Fruit fly (Drosophila melanogaster) whole organism, embryonic: Measurements from ENCODE around the gene anchor.

Experiments used
- CG11247 ChIP-seq: fragments of 200-800 bp; sonication (Bioruptor generic); IDR thresholded peaks from 2 replicates; pipeline ENCODE4 v1.3.6; 2022; ENCODE audit warnings: missing biosample characterization, missing genetic modification characterization
- CG14441 ChIP-seq: fragments of 200-800 bp; sonication (Bioruptor generic); IDR thresholded peaks from 2 replicates; pipeline ENCODE4 v1.3.6; 2022; ENCODE audit warnings: missing biosample characterization, missing genetic modification characterization
- CG14860 ChIP-seq: fragments of 200-800 bp; sonication (Bioruptor generic); IDR thresholded peaks from 3 replicates; pipeline ENCODE4 v1.3.6; 2022; ENCODE audit warnings: missing biosample characterization, missing genetic modification characterization; ENCODE audit not compliant: partially characterized antibody
- CG15011 ChIP-seq: fragments of 200-800 bp; sonication (Bioruptor generic); optimal IDR thresholded peaks from 3 replicates; lab custom pipeline; 2018; ENCODE audit warnings: missing biosample characterization, mild to moderate bottlenecking, missing genetic modification characterization
- CG5953 ChIP-seq: fragments of 200-800 bp; sonication (Bioruptor generic); IDR thresholded peaks from 2 replicates; pipeline ENCODE4 v1.3.6; 2022; ENCODE audit warnings: missing biosample characterization, missing genetic modification characterization
- CG8281 ChIP-seq: fragments of 200-800 bp; sonication (Bioruptor generic); optimal IDR thresholded peaks from 2 replicates; lab custom pipeline; 2018; ENCODE audit warnings: missing biosample characterization, mild to moderate bottlenecking, missing genetic modification characterization, moderate library complexity
- Dp ChIP-seq: fragments of 200-800 bp; sonication (Bioruptor generic); optimal IDR thresholded peaks from 2 replicates; lab custom pipeline; 2018; ENCODE audit warnings: missing biosample characterization, mild to moderate bottlenecking, missing genetic modification characterization, moderate library complexity
- HLH4C ChIP-seq: fragments of 200-800 bp; sonication (Bioruptor generic); IDR thresholded peaks from 3 replicates; pipeline ENCODE4 v1.3.6; 2022; ENCODE audit warnings: missing biosample characterization, missing genetic modification characterization; ENCODE audit not compliant: partially characterized antibody
- danr ChIP-seq: fragments of 200-800 bp; sonication (Bioruptor generic); IDR thresholded peaks from 2 replicates; pipeline ENCODE4 v1.3.6; 2022; ENCODE audit warnings: missing biosample characterization, missing genetic modification characterization
- grn ChIP-seq: fragments of 200-800 bp; sonication (Bioruptor generic); optimal IDR thresholded peaks from 3 replicates; lab custom pipeline; 2017; ENCODE audit warnings: missing biosample characterization, missing genetic modification characterization
- maf-S ChIP-seq: fragments of 200-800 bp; sonication (Bioruptor generic); optimal IDR thresholded peaks from 2 replicates; lab custom pipeline; 2016; ENCODE audit warnings: missing biosample characterization, missing genetic modification characterization
- twi ChIP-seq: fragments of 200-800 bp; optimal IDR thresholded peaks from 2 replicates; lab custom pipeline; 2019; ENCODE audit warnings: missing biosample characterization, mild to moderate bottlenecking, missing genetic modification characterization, moderate library complexity

DNA sequence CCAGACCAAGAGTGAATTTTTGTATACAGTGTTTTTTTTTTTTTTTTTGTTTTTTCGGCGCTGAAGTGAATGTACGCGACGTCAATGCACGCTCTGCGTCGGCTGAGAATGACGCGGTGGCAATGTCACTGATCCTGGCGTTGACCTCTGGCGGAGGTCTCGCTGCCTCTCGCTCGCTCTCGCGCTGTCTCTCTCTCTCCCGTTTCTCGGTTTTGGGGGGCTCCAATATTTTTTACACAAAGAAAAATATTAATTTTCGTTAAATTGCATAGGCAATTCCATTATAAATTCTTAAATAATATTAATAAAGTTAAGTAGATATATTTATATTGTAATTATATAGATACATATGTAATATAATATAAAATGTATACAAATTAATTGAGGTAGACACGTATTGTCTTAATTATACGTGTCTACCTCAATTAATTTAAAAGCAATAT, 8.3 kb upstream of the anchor start:
- no peak for TF ChIP-seq CG5953 (GFP tag; lab: Robert Waterston, UW)
- no peak for TF ChIP-seq CG11247
- TF ChIP-seq CG15011 (GFP tag; lab: Kevin White, UChicago) = no peak
- no peak for TF ChIP-seq CG8281
- TF ChIP-seq Dp (GFP tag; lab: Kevin White, UChicago) = no peak
- no peak for TF ChIP-seq danr
- no peak for TF ChIP-seq CG14441
- TF ChIP-seq HLH4C (GFP tag; lab: Robert Waterston, UW) = no peak
- TF ChIP-seq CG14860 (GFP tag; lab: Robert Waterston, UW) = no peak
- no peak for TF ChIP-seq grn (GFP tag; lab: Kevin White, UChicago)
- TF ChIP-seq maf-S (GFP tag; lab: Kevin White, UChicago) = no peak
- TF ChIP-seq twi (tag; lab: Kevin White, UChicago) = no peak
